Fruit fly (Drosophila melanogaster): Measurements from ENCODE around the gene Cyp4s3.

The Cyp4s3 gene

DNA sequence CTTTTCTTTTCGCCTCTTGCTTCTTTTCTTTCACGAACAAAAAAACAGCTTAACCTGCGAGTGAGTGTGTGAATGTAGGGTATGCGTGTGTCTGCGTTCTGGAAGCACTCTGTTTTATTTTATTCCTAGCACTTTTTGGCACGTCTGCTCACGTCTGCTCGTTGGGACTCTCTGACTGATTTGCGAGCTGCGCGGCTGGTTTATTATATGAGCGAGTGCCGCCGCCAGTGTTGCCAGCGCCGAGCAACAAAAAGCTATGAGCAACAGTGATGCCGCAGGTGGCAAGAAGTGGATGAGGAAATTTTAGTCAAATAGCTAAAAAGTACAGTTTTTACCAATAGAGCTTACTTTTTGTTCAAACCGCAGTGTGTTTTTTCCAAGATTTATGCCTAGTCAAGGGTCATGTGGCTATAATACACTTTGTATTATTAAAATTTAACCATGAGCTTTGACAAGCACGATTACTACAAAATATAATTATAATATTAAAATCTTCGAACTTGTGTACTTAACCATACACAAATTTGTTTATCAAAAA is 40.2 kb downstream of the Cyp4s3 start, which contains the start of gene Lsd-2 (continued):
- TF ChIP-seq Fer2 (tag; optimal IDR thresholded peaks at IDR 0.05) (no peak), CG18476 (GFP tag; optimal IDR thresholded peaks at IDR 0.05) (no peak), Trl (optimal IDR thresholded peaks at IDR 0.05) (no peak), Trl (GFP tag; optimal IDR thresholded peaks at IDR 0.05) (peak; percentile 30), CG7556 (GFP tag; optimal IDR thresholded peaks at IDR 0.05) (peak; percentile 10), CG15696 (tag; optimal IDR thresholded peaks at IDR 0.05) (peak; percentile 29), CG14667 (GFP tag; IDR thresholded peaks at IDR 0.05) (no peak), unc-4 (GFP tag; IDR thresholded peaks at IDR 0.05; ENCODE audit: partially characterized antibody) (no peak), CG3995 (GFP tag; optimal IDR thresholded peaks at IDR 0.05) (no peak), CG3407 (GFP tag; optimal IDR thresholded peaks at IDR 0.05) (no peak), CG9932 (GFP tag; IDR thresholded peaks at IDR 0.05) (peak; percentile 52), CG12391 (tag; optimal IDR thresholded peaks at IDR 0.05) (peak; percentile 16), emc (GFP tag; optimal IDR thresholded peaks at IDR 0.05) (no peak), D (optimal IDR thresholded peaks at IDR 0.05) (no peak), D (GFP tag; optimal IDR thresholded peaks at IDR 0.05) (no peak), NfI (GFP tag; optimal IDR thresholded peaks at IDR 0.05) (peak; percentile 0), Atf6 (GFP tag; IDR thresholded peaks at IDR 0.05) (no peak), zen2 (GFP tag; IDR thresholded peaks at IDR 0.05; ENCODE audit: partially characterized antibody) (no peak), rib (GFP tag; IDR thresholded peaks at IDR 0.05) (0 out of 2 replicates have a peak, but pooled peaks have one; percentile 37), shn (GFP tag; optimal IDR thresholded peaks at IDR 0.05) (peak; percentile 15), CG10654 (GFP tag; optimal IDR thresholded peaks at IDR 0.05) (no peak), Dref (GFP tag; IDR thresholded peaks at IDR 0.05) (no peak), kni (GFP tag; optimal IDR thresholded peaks at IDR 0.05) (peak; percentile 24), CG2202 (tag; optimal IDR thresholded peaks at IDR 0.05) (no peak), CG32532 (GFP tag; IDR thresholded peaks at IDR 0.05) (peak; percentile 35; the same call in 1 of the 2 replicates), Hr39 (optimal IDR thresholded peaks at IDR 0.05) (no peak), br (optimal IDR thresholded peaks at IDR 0.05) (no peak), chinmo (GFP tag; IDR thresholded peaks at IDR 0.05; ENCODE audit: partially characterized antibody) (peak; percentile 60; the same call in 1 of the 4 replicates), CG3847 (GFP tag; IDR thresholded peaks at IDR 0.05) (0 out of 2 replicates have a peak, but pooled peaks have one; percentile 11), CG13424 (tag; optimal IDR thresholded peaks at IDR 0.05) (peak; percentile 31), sd (tag; optimal IDR thresholded peaks at IDR 0.05) (no peak), pan (optimal IDR thresholded peaks at IDR 0.05) (no peak), pan (GFP tag; optimal IDR thresholded peaks at IDR 0.05 in 1 of 2, IDR thresholded peaks at IDR 0.05 in 1 of 2) (peak in 1 of 2 experiments; percentile 46), Adf1 (GFP tag; IDR thresholded peaks at IDR 0.05) (peak; percentile 29; the same call in 1 of the 2 replicates), CG12769 (tag; optimal IDR thresholded peaks at IDR 0.05) (peak; percentile 74), abd-A (tag; optimal IDR thresholded peaks at IDR 0.05) (peak; percentile 23), CG34422 (GFP tag; IDR thresholded peaks at IDR 0.05) (0 out of 3 replicates have a peak, but pooled peaks have one; percentile 47), D19A (tag; optimal IDR thresholded peaks at IDR 0.05) (peak; percentile 97), ttk (GFP tag; IDR thresholded peaks at IDR 0.05) (no peak), row (GFP tag; IDR thresholded peaks at IDR 0.05) (peak; percentile 88), gem (tag; optimal IDR thresholded peaks at IDR 0.05) (peak; percentile 38), aop (GFP tag; IDR thresholded peaks at IDR 0.05) (no peak), CG11504 (tag; optimal IDR thresholded peaks at IDR 0.05) (peak; percentile 94), amos (GFP tag; IDR thresholded peaks at IDR 0.05; ENCODE audit: partially characterized antibody) (peak; percentile 46; the same call in 1 of the 2 replicates), CG2889 (GFP tag; IDR thresholded peaks at IDR 0.05) (no peak), CG42726 (GFP tag; IDR thresholded peaks at IDR 0.05; ENCODE audit: partially characterized antibody) (peak; percentile 50; the same call in 1 of the 2 replicates), sens (GFP tag) (peak; percentile 77), da (GFP tag; optimal IDR thresholded peaks at IDR 0.05) (no peak), CG11247 (GFP tag; IDR thresholded peaks at IDR 0.05) (0 out of 2 replicates have a peak, but pooled peaks have one; percentile 37), grau (tag; optimal IDR thresholded peaks at IDR 0.05) (peak; percentile 33), pzg (GFP tag; optimal IDR thresholded peaks at IDR 0.05) (peak; percentile 13)

All from whole organism, embryonic.